Worm (Caenorhabditis elegans): ENCODE measurements around the gene acdh-9.

Gene acdh-9

ce11 chrII:820519-820918 is 27.9 kb downstream of the acdh-9 start, which contains the start of gene F46F5.7:
Gene F46F5.7, minus strand, starts transcription at chrII:820619.
- TF ChIP-seq nhr-2 (tag; optimal IDR thresholded peaks at IDR 0.05) (no peak), tbx-8 (GFP tag; optimal IDR thresholded peaks at IDR 0.05) (no peak), mls-2 (tag; optimal IDR thresholded peaks at IDR 0.05) (no peak), pha-4 (tag; optimal IDR thresholded peaks at IDR 0.05) (no peak), nhr-237 (tag; optimal IDR thresholded peaks at IDR 0.05) (no peak), unc-62 (GFP tag; optimal IDR thresholded peaks at IDR 0.05) (no peak), elt-3 (tag; optimal IDR thresholded peaks at IDR 0.05) (no peak), zip-8 (tag; optimal IDR thresholded peaks at IDR 0.05) (no peak), mep-1 (tag; optimal IDR thresholded peaks at IDR 0.05) (no peak), ceh-43 (GFP tag; optimal IDR thresholded peaks at IDR 0.05) (no peak), snpc-4 (tag; optimal IDR thresholded peaks at IDR 0.05) (no peak), ztf-11 (tag; optimal IDR thresholded peaks at IDR 0.05) (no peak), flh-1 (GFP tag; optimal IDR thresholded peaks at IDR 0.05) (no peak), lin-32 (GFP tag; optimal IDR thresholded peaks at IDR 0.05) (no peak), ceh-83 (GFP tag; optimal IDR thresholded peaks at IDR 0.05) (no peak)

- TF ChIP-seq nhr-12 (tag; optimal IDR thresholded peaks at IDR 0.05), result no peak
- no peak for TF ChIP-seq lin-32 (GFP tag; optimal IDR thresholded peaks at IDR 0.05)
- no peak for TF ChIP-seq ham-2 (GFP tag; optimal IDR thresholded peaks at IDR 0.05)
- TF ChIP-seq nhr-237 (tag; optimal IDR thresholded peaks at IDR 0.05), result no peak
- TF ChIP-seq nhr-28 (tag; optimal IDR thresholded peaks at IDR 0.05), result no peak
- no peak for TF ChIP-seq pha-4 (tag; optimal IDR thresholded peaks at IDR 0.05)
- no peak for TF ChIP-seq mep-1 (tag; optimal IDR thresholded peaks at IDR 0.05)
Observed at ce11 chrII:814737-815136, 33.7 kb downstream of the acdh-9 start, which contains the start of gene msrp-3. Gene msrp-3, minus strand, starts transcription at chrII:814837.

ce11 chrII:812917-813316 is 35.5 kb downstream of the acdh-9 start, which contains the start of gene F46F5.5:
Gene F46F5.5, minus strand, starts transcription at chrII:813017.
- no peak for TF ChIP-seq bed-3 (GFP tag; optimal IDR thresholded peaks at IDR 0.05)
- no peak for TF ChIP-seq ces-1 (GFP tag; optimal IDR thresholded peaks at IDR 0.05)
- no peak for TF ChIP-seq nhr-12 (tag; optimal IDR thresholded peaks at IDR 0.05)
- no peak for TF ChIP-seq elt-3 (tag; optimal IDR thresholded peaks at IDR 0.05)
- no peak for TF ChIP-seq flh-1 (GFP tag; optimal IDR thresholded peaks at IDR 0.05)
- no peak for TF ChIP-seq blmp-1 (tag; optimal IDR thresholded peaks at IDR 0.05)
- TF ChIP-seq drap-1 (GFP tag; optimal IDR thresholded peaks at IDR 0.05), result no peak
- no peak for TF ChIP-seq nhr-237 (tag; optimal IDR thresholded peaks at IDR 0.05)
- TF ChIP-seq nhr-76 (tag; optimal IDR thresholded peaks at IDR 0.05), result no peak
- no peak for TF ChIP-seq ceh-83 (GFP tag; optimal IDR thresholded peaks at IDR 0.05)
- TF ChIP-seq mep-1 (tag; optimal IDR thresholded peaks at IDR 0.05), result no peak
- no peak for TF ChIP-seq snpc-4 (tag; optimal IDR thresholded peaks at IDR 0.05)
- no peak for TF ChIP-seq unc-62 (GFP tag; optimal IDR thresholded peaks at IDR 0.05)

ce11 chrII:808457-808856 is 39.9 kb downstream of the acdh-9 start, which contains the start of gene F46F5.11:
Gene F46F5.11, plus strand, starts transcription at chrII:808757.
- TF ChIP-seq nhr-28 (tag; optimal IDR thresholded peaks at IDR 0.05), result no peak

ce11 chrII:803009-803408 is 45.4 kb downstream of the acdh-9 start, which contains the start of gene F46F5.13:
Gene F46F5.13, plus strand, starts transcription at chrII:803309.
- TF ChIP-seq lin-32 (GFP tag; optimal IDR thresholded peaks at IDR 0.05) (no peak), unc-120 (tag; optimal IDR thresholded peaks at IDR 0.05; ENCODE audit: poor library complexity, severe bottlenecking) (no peak), mep-1 (tag; optimal IDR thresholded peaks at IDR 0.05) (no peak), cnd-1 (tag; optimal IDR thresholded peaks at IDR 0.05) (no peak), lsy-2 (tag; optimal IDR thresholded peaks at IDR 0.05) (no peak), mab-5 (tag; optimal IDR thresholded peaks at IDR 0.05) (no peak), zip-8 (tag; optimal IDR thresholded peaks at IDR 0.05) (no peak), elt-1 (tag; optimal IDR thresholded peaks at IDR 0.05; ENCODE audit: borderline replicate concordance, insufficient read depth) (no peak)

ce11 chrII:799700-800099 is 48.7 kb downstream of the acdh-9 start, which contains the start of gene F46F5.14:
Gene F46F5.14, plus strand, starts transcription at chrII:800000.
- TF ChIP-seq ztf-11 (tag; optimal IDR thresholded peaks at IDR 0.05) (no peak), snpc-4 (tag; optimal IDR thresholded peaks at IDR 0.05) (no peak), drap-1 (GFP tag; optimal IDR thresholded peaks at IDR 0.05) (no peak), tbx-8 (GFP tag; optimal IDR thresholded peaks at IDR 0.05) (no peak), sptf-1 (tag; optimal IDR thresholded peaks at IDR 0.05) (no peak), elt-3 (tag; optimal IDR thresholded peaks at IDR 0.05) (no peak), nhr-2 (tag; optimal IDR thresholded peaks at IDR 0.05) (no peak), mab-5 (tag; optimal IDR thresholded peaks at IDR 0.05) (no peak), elt-1 (tag; optimal IDR thresholded peaks at IDR 0.05; ENCODE audit: borderline replicate concordance, insufficient read depth) (no peak), lin-13 (tag; optimal IDR thresholded peaks at IDR 0.05) (no peak), M03D4.4 (tag; optimal IDR thresholded peaks at IDR 0.05) (no peak)

All from whole organism, mixed stage, embryonic.